Fruit fly (Drosophila melanogaster) whole organism, embryonic: ENCODE data around the gene CG6700.

Experiments used
- Ada2b ChIP-seq: fragments of 200-800 bp; sonication (Bioruptor generic); IDR thresholded peaks from 2 replicates; pipeline ENCODE4 v1.3.6; 2022; ENCODE audit warnings: missing biosample characterization, missing genetic modification characterization
- Awh ChIP-seq: fragments of 200-800 bp; sonication (Bioruptor generic); IDR thresholded peaks from 2 replicates; pipeline ENCODE4, ENCODE4 v1.3.6; 2022; ENCODE audit warnings: missing biosample characterization, missing genetic modification characterization
- BtbVII ChIP-seq: fragments of 200-800 bp; sonication (Bioruptor generic); optimal IDR thresholded peaks from 3 replicates; lab custom pipeline; 2017; ENCODE audit warnings: missing biosample characterization, mild to moderate bottlenecking, missing genetic modification characterization
- Bteb2 ChIP-seq: fragments of 200-800 bp; sonication (Bioruptor generic); optimal IDR thresholded peaks from 2 replicates; lab custom pipeline; 2016; ENCODE audit warnings: missing biosample characterization, missing genetic modification characterization
- C15 ChIP-seq: fragments of 200-800 bp; sonication (Bioruptor generic); IDR thresholded peaks from 3 replicates; pipeline ENCODE4 v1.3.6; 2022; ENCODE audit warnings: missing biosample characterization, missing genetic modification characterization
- CG10147 ChIP-seq: fragments of 200-800 bp; sonication (Bioruptor generic); optimal IDR thresholded peaks from 2 replicates; lab custom pipeline; 2019; ENCODE audit warnings: missing biosample characterization, mild to moderate bottlenecking, missing genetic modification characterization, moderate library complexity
- CG10267 ChIP-seq: fragments of 200-800 bp; sonication (Bioruptor generic); optimal IDR thresholded peaks from 2 replicates; lab custom pipeline; 2018; ENCODE audit warnings: missing biosample characterization, mild to moderate bottlenecking, missing genetic modification characterization, moderate library complexity
- CG10565 ChIP-seq: fragments of 200-800 bp; sonication (Bioruptor generic); optimal IDR thresholded peaks from 3 replicates; lab custom pipeline; 2016; ENCODE audit warnings: missing biosample characterization, mild to moderate bottlenecking, missing genetic modification characterization
- CG10979 ChIP-seq: fragments of 200-800 bp; sonication (Bioruptor generic); optimal IDR thresholded peaks from 2 replicates; lab custom pipeline; 2018; ENCODE audit warnings: missing biosample characterization, mild to moderate bottlenecking, missing genetic modification characterization, moderate library complexity
- CG12155 ChIP-seq: fragments of 200-800 bp; sonication (Bioruptor generic); optimal IDR thresholded peaks from 3 replicates; lab custom pipeline; 2016; ENCODE audit warnings: missing biosample characterization, missing genetic modification characterization
- CG18011 ChIP-seq: fragments of 200-800 bp; sonication (Bioruptor generic); optimal IDR thresholded peaks from 2 replicates; lab custom pipeline; 2017; ENCODE audit warnings: missing biosample characterization, missing genetic modification characterization, mild to moderate bottlenecking, moderate library complexity, missing genotype
- CG32772 ChIP-seq: fragments of 200-800 bp; sonication (Bioruptor generic); IDR thresholded peaks from 2 replicates; pipeline ENCODE4 v1.3.6; 2022; ENCODE audit warnings: missing biosample characterization, missing genetic modification characterization
- CG34376 ChIP-seq: fragments of 200-800 bp; sonication (Bioruptor generic); optimal IDR thresholded peaks from 2 replicates; lab custom pipeline; 2018; ENCODE audit warnings: missing biosample characterization, mild to moderate bottlenecking, missing genetic modification characterization
- CG3995 ChIP-seq: fragments of 200-800 bp; sonication (Bioruptor generic); optimal IDR thresholded peaks from 3 replicates; lab custom pipeline; 2016; ENCODE audit warnings: missing biosample characterization, missing genetic modification characterization
- CG43689 ChIP-seq: fragments of 200-800 bp; sonication (Bioruptor generic); IDR thresholded peaks from 2 replicates; pipeline ENCODE4 v1.3.6; 2022; ENCODE audit warnings: missing biosample characterization, missing genetic modification characterization
- CG8290 ChIP-seq, 3 experiments: fragments of 200-800 bp; sonication (Bioruptor generic); optimal IDR thresholded peaks; 2 replicates each; lab custom pipeline; 2016 to 2019; ENCODE audit warnings: missing biosample characterization in 3 of 3, missing genetic modification characterization in 3 of 3, mild to moderate bottlenecking in 2 of 3, moderate library complexity in 1 of 3
- CG8765 ChIP-seq: fragments of 200-800 bp; sonication (Bioruptor generic); IDR thresholded peaks from 2 replicates; pipeline ENCODE4 v1.3.6; 2022; ENCODE audit warnings: missing biosample characterization, missing genetic modification characterization
- Drgx ChIP-seq: fragments of 200-800 bp; sonication (Bioruptor generic); IDR thresholded peaks from 2 replicates; pipeline ENCODE4 v1.3.6; 2022; ENCODE audit warnings: missing biosample characterization, missing genetic modification characterization
- ERR ChIP-seq: fragments of 200-800 bp; sonication (Bioruptor generic); optimal IDR thresholded peaks from 2 replicates; lab custom pipeline; 2016; ENCODE audit warnings: missing biosample characterization, missing genetic modification characterization
- Eip74EF ChIP-seq, 2 experiments: fragments of 200-800 bp in 1 of 2; fragments of >200 bp in 1 of 2; sonication (Bioruptor generic) in 1 of 2; optimal IDR thresholded peaks; 2 replicates each; lab custom pipeline; 2017 to 2019; ENCODE audit warnings: missing biosample characterization in 2 of 2, missing genetic modification characterization in 2 of 2, mild to moderate bottlenecking in 1 of 2, moderate library complexity in 1 of 2
- Ets65A ChIP-seq: fragments of 200-800 bp; sonication (Bioruptor generic); peaks from one replicate; lab custom pipeline; 2016; ENCODE audit warnings: missing biosample characterization, missing genetic modification characterization
- HmgD ChIP-seq: fragments of 200-800 bp; sonication (Bioruptor generic); optimal IDR thresholded peaks from 3 replicates; lab custom pipeline; 2016; ENCODE audit warnings: missing biosample characterization, missing genetic modification characterization
- Hmx ChIP-seq: fragments of 200-800 bp; sonication (Bioruptor generic); optimal IDR thresholded peaks from 2 replicates; lab custom pipeline; 2016; ENCODE audit warnings: missing biosample characterization, missing genetic modification characterization
- Meics ChIP-seq: fragments of 200-800 bp; sonication (Bioruptor generic); optimal IDR thresholded peaks from 2 replicates; lab custom pipeline; 2017; ENCODE audit warnings: missing biosample characterization, mild to moderate bottlenecking, missing genetic modification characterization
- Sry-β ChIP-seq: fragments of 200-800 bp; sonication (Bioruptor generic); optimal IDR thresholded peaks from 2 replicates; lab custom pipeline; 2018; ENCODE audit warnings: missing biosample characterization, mild to moderate bottlenecking, missing genetic modification characterization, moderate library complexity
- abd-A ChIP-seq: fragments of 200-800 bp; sonication (Bioruptor generic); optimal IDR thresholded peaks from 3 replicates; lab custom pipeline; 2019; ENCODE audit warnings: missing biosample characterization, mild to moderate bottlenecking, missing genetic modification characterization, moderate library complexity
- aop ChIP-seq: fragments of 200-800 bp; sonication (Bioruptor generic); IDR thresholded peaks from 2 replicates; pipeline ENCODE4 v1.3.6; 2022; ENCODE audit warnings: missing biosample characterization, missing genetic modification characterization
- bsh ChIP-seq, 2 experiments: fragments of 200-800 bp; sonication (Bioruptor generic); optimal IDR thresholded peaks; 2 replicates each; lab custom pipeline; 2017 to 2018; ENCODE audit warnings: mild to moderate bottlenecking in 2 of 2, missing biosample characterization in 2 of 2, missing genetic modification characterization in 2 of 2, moderate library complexity in 1 of 2
- cato ChIP-seq: fragments of 200-800 bp; sonication (Bioruptor generic); optimal IDR thresholded peaks from 2 replicates; lab custom pipeline; 2016; ENCODE audit warnings: missing biosample characterization, missing genetic modification characterization, borderline replicate concordance
- danr ChIP-seq: fragments of 200-800 bp; sonication (Bioruptor generic); IDR thresholded peaks from 2 replicates; pipeline ENCODE4 v1.3.6; 2022; ENCODE audit warnings: missing biosample characterization, missing genetic modification characterization
- dm ChIP-seq: fragments of 200-800 bp; sonication (Bioruptor generic); optimal IDR thresholded peaks from 3 replicates; lab custom pipeline; 2016; ENCODE audit warnings: missing biosample characterization, missing genetic modification characterization
- dpn ChIP-seq, 2 experiments: fragments of 200-800 bp; sonication (Bioruptor generic); optimal IDR thresholded peaks; 3 replicates each; lab custom pipeline; 2016; ENCODE audit warnings: missing biosample characterization in 2 of 2, missing genetic modification characterization in 2 of 2
- gcm ChIP-seq: fragments of 200-800 bp; sonication (Bioruptor generic); optimal IDR thresholded peaks from 2 replicates; lab custom pipeline; 2019; ENCODE audit warnings: missing biosample characterization, mild to moderate bottlenecking, missing genetic modification characterization, moderate library complexity
- grau ChIP-seq: fragments of 200-800 bp; optimal IDR thresholded peaks from 3 replicates; lab custom pipeline; 2019; ENCODE audit warnings: missing biosample characterization, mild to moderate bottlenecking, missing genetic modification characterization, moderate library complexity
- grn ChIP-seq: fragments of 200-800 bp; sonication (Bioruptor generic); optimal IDR thresholded peaks from 3 replicates; lab custom pipeline; 2017; ENCODE audit warnings: missing biosample characterization, missing genetic modification characterization
- gsb-n ChIP-seq: fragments of 200-800 bp; sonication (Bioruptor generic); optimal IDR thresholded peaks from 3 replicates; lab custom pipeline; 2018; ENCODE audit warnings: missing biosample characterization, mild to moderate bottlenecking, missing genetic modification characterization
- hbn ChIP-seq: fragments of 200-800 bp; sonication (Bioruptor generic); IDR thresholded peaks from 2 replicates; pipeline ENCODE4 v1.3.6; 2022; ENCODE audit warnings: missing biosample characterization, missing genetic modification characterization; ENCODE audit not compliant: partially characterized antibody
- hth ChIP-seq: fragments of >200 bp; optimal IDR thresholded peaks from 2 replicates; lab custom pipeline; 2017; ENCODE audit warnings: inconsistent platforms
- lbe ChIP-seq: fragments of 200-800 bp; sonication (Bioruptor generic); optimal IDR thresholded peaks from 2 replicates; lab custom pipeline; 2016; ENCODE audit warnings: missing biosample characterization, mild to moderate bottlenecking, missing genetic modification characterization
- nau ChIP-seq: fragments of 200-800 bp; sonication (Bioruptor generic); optimal IDR thresholded peaks from 3 replicates; lab custom pipeline; 2017; ENCODE audit warnings: missing biosample characterization, mild to moderate bottlenecking, missing genetic modification characterization, missing genetic modification reagents
- pnt ChIP-seq: fragments of 200-800 bp; sonication (Bioruptor generic); optimal IDR thresholded peaks from 3 replicates; lab custom pipeline; 2016; ENCODE audit warnings: missing biosample characterization, missing genetic modification characterization
- rib ChIP-seq: fragments of 200-800 bp; sonication (Bioruptor generic); IDR thresholded peaks from 2 replicates; pipeline ENCODE4 v1.3.6; 2022; ENCODE audit warnings: missing biosample characterization, missing genetic modification characterization
- sna ChIP-seq: fragments of 200-800 bp; sonication (Bioruptor generic); IDR thresholded peaks from 2 replicates; pipeline ENCODE4 v1.3.6; 2022; ENCODE audit warnings: missing biosample characterization, missing genetic modification characterization; ENCODE audit not compliant: partially characterized antibody
- sug ChIP-seq: fragments of 200-800 bp; optimal IDR thresholded peaks from 2 replicates; lab custom pipeline; 2019; ENCODE audit warnings: missing biosample characterization, mild to moderate bottlenecking, missing genetic modification characterization, moderate library complexity
- toy ChIP-seq: fragments of 200-800 bp; sonication (Bioruptor generic); IDR thresholded peaks from 2 replicates; pipeline ENCODE4 v1.3.6; 2022; ENCODE audit warnings: missing biosample characterization, missing genetic modification characterization
- ttk ChIP-seq: fragments of 200-800 bp; sonication (Bioruptor generic); IDR thresholded peaks from 2 replicates; pipeline ENCODE4 v2.1.2; 2022; ENCODE audit warnings: missing biosample characterization, missing genetic modification characterization
- twi ChIP-seq: fragments of 200-800 bp; optimal IDR thresholded peaks from 2 replicates; lab custom pipeline; 2019; ENCODE audit warnings: missing biosample characterization, mild to moderate bottlenecking, missing genetic modification characterization, moderate library complexity
- zfh2 ChIP-seq: fragments of 200-800 bp; sonication (Bioruptor generic); optimal IDR thresholded peaks from 2 replicates; lab custom pipeline; 2016; ENCODE audit warnings: missing biosample characterization, missing genetic modification characterization

Gene CG6700

dm6 chr2L:10858064-10859047 is 16.0 kb upstream of the CG6700 start, which contains the start of the genes aurB and Stam (continued):
- no peak for TF ChIP-seq CG43689 (GFP tag; lab: Robert Waterston, UW)
- TF ChIP-seq CG34376 (GFP tag; lab: Kevin White, UChicago), result no peak
- no peak for TF ChIP-seq HmgD (GFP tag; lab: Kevin White, UChicago)
- peak; percentile 39 for TF ChIP-seq Meics (GFP tag; lab: Kevin White, UChicago)
- TF ChIP-seq dm (GFP tag; lab: Kevin White, UChicago), result no peak
- TF ChIP-seq ERR, result no peak
- no peak for TF ChIP-seq Hmx (GFP tag; lab: Kevin White, UChicago)
- no peak for TF ChIP-seq CG10147
- peak; percentile 59 for TF ChIP-seq CG10267 (tag; lab: Kevin White, UChicago)
- TF ChIP-seq rib (GFP tag; lab: Robert Waterston, UW), result no peak
- peak; percentile 97 for TF ChIP-seq CG3995 (GFP tag; lab: Kevin White, UChicago)
- TF ChIP-seq twi (tag; lab: Kevin White, UChicago), result peak; percentile 48
- TF ChIP-seq CG10565 (GFP tag; lab: Kevin White, UChicago), result no peak
- TF ChIP-seq pnt (GFP tag; lab: Kevin White, UChicago), result no peak
- no peak for TF ChIP-seq hbn (GFP tag; lab: Robert Waterston, UW)
- TF ChIP-seq CG32772 (GFP tag; lab: Robert Waterston, UW), result no peak
- peak; percentile 8 for TF ChIP-seq lbe
- peak; percentile 62 for TF ChIP-seq gsb-n (tag; lab: Kevin White, UChicago)
- TF ChIP-seq hth (lab: Kevin White, UChicago), result no peak
- peak; percentile 24 for TF ChIP-seq CG12155 (GFP tag; lab: Kevin White, UChicago)
- TF ChIP-seq CG8290 (GFP tag; optimal IDR thresholded peaks at IDR 0.05; lab: Kevin White, UChicago), result no peak
- TF ChIP-seq CG8290 (tag; optimal IDR thresholded peaks at IDR 0.05; lab: Kevin White, UChicago), result no peak
- TF ChIP-seq C15, result no peak
- TF ChIP-seq aop, result no peak
- TF ChIP-seq ttk, result peak; percentile 18; the same call in 1 of the 2 replicates
- 0 out of 2 replicates have a peak, but pooled peaks have one; percentile 9 for TF ChIP-seq Drgx (GFP tag; lab: Robert Waterston, UW)
- peak; percentile 50 for TF ChIP-seq CG10979 (tag; lab: Kevin White, UChicago)
- TF ChIP-seq cato (GFP tag; lab: Kevin White, UChicago), result peak; percentile 54
- peak; percentile 75 for TF ChIP-seq grn (GFP tag; lab: Kevin White, UChicago)
- no peak for TF ChIP-seq Bteb2
- no peak for TF ChIP-seq abd-A
- TF ChIP-seq gcm (GFP tag; lab: Kevin White, UChicago), result peak; percentile 57
- TF ChIP-seq toy, result no peak
- peak; percentile 31 for TF ChIP-seq sug (tag; lab: Kevin White, UChicago)
- peak in 1 of 2 experiments; percentile 62 for TF ChIP-seq bsh (GFP tag; optimal IDR thresholded peaks at IDR 0.05; lab: Kevin White, UChicago)
- no peak for TF ChIP-seq danr (GFP tag; lab: Robert Waterston, UW)
- TF ChIP-seq zfh2 (GFP tag; lab: Kevin White, UChicago), result no peak
- TF ChIP-seq nau (GFP tag; lab: Kevin White, UChicago), result no peak
- TF ChIP-seq BtbVII (GFP tag; lab: Kevin White, UChicago), result peak; percentile 51
- TF ChIP-seq dpn (GFP tag; optimal IDR thresholded peaks at IDR 0.05; lab: Kevin White, UChicago), result peak in 1 of 2 experiments; percentile 43
- TF ChIP-seq CG18011 (GFP tag; lab: Kevin White, UChicago), result no peak
- no peak for TF ChIP-seq Eip74EF (GFP tag; optimal IDR thresholded peaks at IDR 0.05; lab: Kevin White, UChicago)
- TF ChIP-seq sna, result no peak
- peak; percentile 12 for TF ChIP-seq Sry-β (GFP tag; lab: Kevin White, UChicago)
- 0 out of 2 replicates have a peak, but pooled peaks have one; percentile 36 for TF ChIP-seq Awh
- TF ChIP-seq Ada2b (GFP tag; lab: Robert Waterston, UW), result peak; percentile 28; the same call in 1 of the 2 replicates
- TF ChIP-seq CG8765 (GFP tag; lab: Robert Waterston, UW), result no peak
- TF ChIP-seq grau, result peak; percentile 74
- TF ChIP-seq Ets65A (GFP tag; lab: Kevin White, UChicago), result peak; percentile 56
